Fruit fly (Drosophila melanogaster) whole organism, pupa: Measurements from ENCODE around the gene ETHR.

Experiments
- CG10348 ChIP-seq: fragments of 200-800 bp; sonication (Bioruptor generic); IDR thresholded peaks from 2 replicates; pipeline ENCODE4 v1.3.6; 2022; ENCODE audit warnings: missing biosample characterization, missing genetic modification characterization
- CG12605 ChIP-seq: fragments of 200-800 bp; sonication (Bioruptor generic); IDR thresholded peaks from 2 replicates; pipeline ENCODE4 v1.3.6; 2022; ENCODE audit warnings: missing biosample characterization, missing genetic modification characterization
- CG13204 ChIP-seq: fragments of 200-800 bp; sonication (Bioruptor generic); optimal IDR thresholded peaks from 2 replicates; lab custom pipeline; 2018; ENCODE audit warnings: missing biosample characterization, mild to moderate bottlenecking, missing genetic modification characterization, moderate library complexity
- CG14655 ChIP-seq: fragments of 200-800 bp; sonication (Bioruptor generic); optimal IDR thresholded peaks from 3 replicates; lab custom pipeline; 2017; ENCODE audit warnings: mild to moderate bottlenecking, missing biosample characterization, missing genetic modification reagents, missing genetic modification characterization
- CG15710 ChIP-seq: fragments of 200-800 bp; sonication (Bioruptor generic); optimal IDR thresholded peaks from 2 replicates; lab custom pipeline; 2018; ENCODE audit warnings: missing biosample characterization, mild to moderate bottlenecking, missing genetic modification characterization, moderate library complexity
- CG17806 ChIP-seq: fragments of 200-800 bp; sonication (Bioruptor generic); optimal IDR thresholded peaks from 2 replicates; lab custom pipeline; 2018; ENCODE audit warnings: missing biosample characterization, mild to moderate bottlenecking, missing genetic modification characterization, moderate library complexity
- CG32121 ChIP-seq: fragments of 200-800 bp; sonication (Bioruptor generic); IDR thresholded peaks from 2 replicates; pipeline ENCODE4 v1.3.6; 2022; ENCODE audit warnings: missing biosample characterization, missing genetic modification characterization
- CG34367 ChIP-seq: fragments of 200-800 bp; sonication (Bioruptor generic); optimal IDR thresholded peaks from 2 replicates; lab custom pipeline; 2018; ENCODE audit warnings: missing biosample characterization, mild to moderate bottlenecking, missing genetic modification characterization
- CG4496 ChIP-seq: fragments of 200-800 bp; sonication (Bioruptor generic); IDR thresholded peaks from 3 replicates; pipeline ENCODE4 v1.3.6; 2022; ENCODE audit warnings: missing biosample characterization, missing genetic modification characterization
- CG8159 ChIP-seq: fragments of 200-800 bp; sonication (Bioruptor generic); optimal IDR thresholded peaks from 3 replicates; lab custom pipeline; 2018; ENCODE audit warnings: missing biosample characterization, mild to moderate bottlenecking, missing genetic modification characterization, moderate library complexity
- CG8301 ChIP-seq: fragments of 200-800 bp; sonication (Bioruptor generic); optimal IDR thresholded peaks from 2 replicates; lab custom pipeline; 2018; ENCODE audit warnings: missing biosample characterization, mild to moderate bottlenecking, missing genetic modification characterization
- CG9948 ChIP-seq: fragments of 200-800 bp; sonication (Bioruptor generic); optimal IDR thresholded peaks from 2 replicates; lab custom pipeline; 2018; ENCODE audit warnings: missing biosample characterization, mild to moderate bottlenecking, missing genetic modification characterization, moderate library complexity
- D1 ChIP-seq: fragments of 200-800 bp; sonication (Bioruptor generic); optimal IDR thresholded peaks from 2 replicates; lab custom pipeline; 2018; ENCODE audit warnings: missing biosample characterization, mild to moderate bottlenecking, missing genetic modification characterization, moderate library complexity
- EcR ChIP-seq: fragments of 200-800 bp; sonication (Bioruptor generic); optimal IDR thresholded peaks from 3 replicates; lab custom pipeline; 2019; ENCODE audit warnings: missing biosample characterization, missing genetic modification characterization, mild to moderate bottlenecking, moderate library complexity, missing genetic modification reagents
- Ets98B ChIP-seq: fragments of 200-800 bp; sonication (Bioruptor generic); IDR thresholded peaks from 2 replicates; pipeline ENCODE4 v1.3.6; 2022; ENCODE audit warnings: missing biosample characterization, missing genetic modification characterization
- Pif1A ChIP-seq: fragments of 200-800 bp; sonication (Bioruptor generic); optimal IDR thresholded peaks from 3 replicates; lab custom pipeline; 2016; ENCODE audit warnings: missing biosample characterization, missing genetic modification characterization
- Pif1B ChIP-seq: fragments of 200-800 bp; sonication (Bioruptor generic); optimal IDR thresholded peaks from 3 replicates; lab custom pipeline; 2016; ENCODE audit warnings: missing biosample characterization, missing genetic modification characterization
- Snoo ChIP-seq: fragments of 200-800 bp; sonication (Bioruptor generic); optimal IDR thresholded peaks from 3 replicates; lab custom pipeline; 2017; ENCODE audit warnings: missing biosample characterization, mild to moderate bottlenecking, missing genetic modification characterization, inconsistent platforms
- fd96Ca ChIP-seq: fragments of 200-800 bp; sonication (Bioruptor generic); IDR thresholded peaks from 3 replicates; pipeline ENCODE4 v1.3.6; 2022; ENCODE audit warnings: missing biosample characterization, missing genetic modification characterization
- gl ChIP-seq: fragments of 200-800 bp; sonication (Bioruptor generic); optimal IDR thresholded peaks from 2 replicates; lab custom pipeline; 2018; ENCODE audit warnings: missing biosample characterization, mild to moderate bottlenecking, missing genetic modification characterization
- rn ChIP-seq: fragments of 200-800 bp; sonication (Bioruptor generic); IDR thresholded peaks from 2 replicates; pipeline ENCODE4 v1.3.6; 2022; ENCODE audit warnings: missing biosample characterization, missing genetic modification characterization

Gene ETHR

DNA sequence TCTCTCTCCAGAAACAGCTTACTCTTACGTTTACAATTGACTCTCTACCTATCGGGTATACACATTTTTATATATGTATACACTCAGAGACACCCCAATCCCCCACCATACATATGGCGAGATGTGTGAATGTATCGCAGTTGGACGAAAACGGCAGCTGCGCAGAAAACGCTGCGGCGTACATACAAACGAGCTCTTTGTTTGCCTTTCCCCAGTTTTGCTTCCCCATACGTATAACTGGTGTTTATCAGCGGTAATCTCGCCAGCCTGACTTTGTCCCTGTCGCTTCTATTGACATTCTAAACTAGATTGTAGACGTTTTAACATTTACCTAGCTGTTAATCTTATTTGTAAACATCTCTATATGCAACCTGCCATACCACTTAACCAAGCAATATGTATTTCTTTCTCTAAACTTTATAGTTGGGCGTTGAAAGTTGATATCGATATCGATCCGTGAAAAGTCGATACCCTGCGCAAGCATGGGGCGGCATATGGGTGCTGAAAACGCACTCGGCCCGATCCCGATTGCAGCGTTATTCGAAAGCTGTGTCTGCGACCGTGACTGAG lies 50.7 kb downstream of the ETHR start:
- TF ChIP-seq fd96Ca (GFP tag; lab: Robert Waterston, UW) (no peak), Pif1B (GFP tag; lab: Kevin White, UChicago) (peak; percentile 55), gl (tag; lab: Kevin White, UChicago) (peak; percentile 9), CG8159 (tag; lab: Kevin White, UChicago) (no peak), CG15710 (tag; lab: Kevin White, UChicago) (no peak), Pif1A (GFP tag; lab: Kevin White, UChicago) (peak; percentile 63), rn (GFP tag; lab: Robert Waterston, UW) (no peak), CG14655 (GFP tag; lab: Kevin White, UChicago) (peak; percentile 8), Snoo (tag; lab: Kevin White, UChicago) (peak; percentile 8), CG4496 (GFP tag; lab: Robert Waterston, UW) (no peak), CG34367 (peak; percentile 7), D1 (no peak), Ets98B (GFP tag; lab: Robert Waterston, UW) (no peak), CG8301 (tag; lab: Kevin White, UChicago) (peak; percentile 5), CG32121 (GFP tag; lab: Robert Waterston, UW) (no peak), CG13204 (GFP tag; lab: Kevin White, UChicago) (no peak), EcR (GFP tag; lab: Kevin White, UChicago) (peak; percentile 27), CG17806 (tag; lab: Kevin White, UChicago) (no peak), CG9948 (tag; lab: Kevin White, UChicago) (no peak), CG10348 (GFP tag; lab: Robert Waterston, UW) (no peak), CG12605 (GFP tag; lab: Robert Waterston, UW) (no peak)
